Fruit fly (Drosophila melanogaster): Measurements from ENCODE around the gene CG32756.

dm6 chrX:5977769-5978168 lies 32.3 kb downstream of the CG32756 start:
- TF ChIP-seq psq (optimal IDR thresholded peaks at IDR 0.05) (no peak), CG8478 (optimal IDR thresholded peaks at IDR 0.05) (no peak)

Measured in whole organism.